Worm (Caenorhabditis elegans): ENCODE measurements around the gene F56A8.4.

DNA sequence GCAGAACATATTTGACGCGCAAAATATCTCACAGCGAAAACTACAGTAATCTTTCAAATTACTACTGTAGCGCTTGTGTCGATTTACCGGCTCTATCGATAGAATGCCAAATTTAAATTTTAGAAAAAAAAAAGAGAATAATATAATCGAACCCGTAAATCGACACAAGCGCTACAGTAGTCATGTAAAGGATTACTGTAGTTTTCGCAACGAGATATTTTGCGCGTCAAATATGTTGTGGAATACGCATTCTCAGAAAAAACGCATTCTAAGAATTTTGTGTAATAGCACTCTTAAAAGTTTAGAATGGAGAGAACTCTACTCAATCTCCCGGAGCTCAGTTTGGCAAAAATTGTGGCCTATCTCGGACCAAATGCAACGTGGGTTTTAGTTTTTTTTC, 2.5 kb downstream of the F56A8.4 start, which contains the start of gene F56A8.5:
- TF ChIP-seq unc-130 (GFP tag; optimal IDR thresholded peaks at IDR 0.05) (no peak), aha-1 (tag) (no peak), fos-1 (tag; optimal IDR thresholded peaks at IDR 0.05) (no peak), pqm-1 (tag; optimal IDR thresholded peaks at IDR 0.05) (no peak), nhr-25 (tag; optimal IDR thresholded peaks at IDR 0.05; ENCODE audit: borderline replicate concordance, insufficient read depth) (no peak), arid-1 (GFP tag; conservative IDR thresholded peaks at IDR 0.05) (no peak)
